Worm (Caenorhabditis elegans): ENCODE measurements around the gene aman-2.

DNA sequence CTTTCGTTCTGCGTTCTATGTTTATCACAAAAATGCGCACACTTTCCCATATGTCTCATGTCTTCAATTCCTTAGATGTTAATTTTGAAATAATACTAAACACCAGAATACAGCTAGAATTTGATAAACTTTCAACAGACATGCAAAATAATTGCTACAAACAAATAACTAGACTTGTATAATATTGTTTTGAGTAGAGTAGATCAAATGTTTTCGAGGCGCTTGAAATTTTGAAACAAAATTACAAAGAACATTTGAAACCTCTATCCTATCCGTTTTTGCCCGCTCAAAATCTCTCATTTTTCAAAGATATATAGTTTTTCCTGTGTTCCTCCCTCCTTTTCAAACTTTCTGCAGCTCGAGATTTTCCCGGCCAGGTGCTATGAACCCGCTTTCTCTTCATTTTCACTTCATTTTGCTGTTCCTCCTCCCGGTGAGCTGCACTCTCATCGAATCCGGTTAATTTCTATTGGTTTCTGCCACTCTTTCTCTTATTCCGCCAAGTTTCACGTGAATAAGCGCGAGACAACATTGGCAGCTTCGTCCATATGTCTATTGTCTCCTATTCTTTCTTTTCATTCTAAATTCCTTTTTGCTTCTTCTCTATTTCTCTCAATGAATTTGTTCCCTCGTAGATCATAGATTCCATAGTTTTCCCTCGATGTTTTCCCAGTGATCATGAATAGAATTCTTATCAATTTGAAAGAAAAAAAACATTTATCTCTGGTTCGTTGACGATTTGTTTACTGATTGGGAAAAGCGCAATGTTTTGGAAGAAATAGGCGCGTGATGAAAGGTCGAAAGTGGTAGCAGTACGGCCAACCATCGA is 11.1 kb downstream of the aman-2 start:
- TF ChIP-seq nhr-11 (tag; optimal IDR thresholded peaks at IDR 0.05) (no peak), egl-27 (tag; optimal IDR thresholded peaks at IDR 0.05) (no peak), rnt-1 (tag; optimal IDR thresholded peaks at IDR 0.05) (peak; percentile 31)

Data from whole organism, L1 larva.